Fruit fly (Drosophila melanogaster) whole organism, embryonic: Measurements from ENCODE around the gene APC4.
A peak's percentile ranks its signal among the peaks of the same experiment; 100 is the strongest.

Source experiments
- Abd-B ChIP-seq: fragments of 200-800 bp; sonication (Bioruptor generic); optimal IDR thresholded peaks from 2 replicates; lab custom pipeline; 2018; ENCODE audit warnings: missing biosample characterization, mild to moderate bottlenecking, missing genetic modification characterization, moderate library complexity
- B-H2 ChIP-seq: fragments of 200-800 bp; sonication (Bioruptor generic); optimal IDR thresholded peaks from 2 replicates; lab custom pipeline; 2018; ENCODE audit warnings: missing biosample characterization, mild to moderate bottlenecking, missing genetic modification characterization
- Bteb2 ChIP-seq: fragments of 200-800 bp; sonication (Bioruptor generic); optimal IDR thresholded peaks from 2 replicates; lab custom pipeline; 2016; ENCODE audit warnings: missing biosample characterization, missing genetic modification characterization
- CG10321 ChIP-seq: fragments of 200-800 bp; sonication (Bioruptor generic); IDR thresholded peaks from 2 replicates; pipeline ENCODE4 v1.3.6; 2022; ENCODE audit warnings: missing biosample characterization, missing genetic modification characterization
- CG10431 ChIP-seq: fragments of 200-800 bp; sonication (Bioruptor generic); optimal IDR thresholded peaks from 3 replicates; lab custom pipeline; 2018; ENCODE audit warnings: missing biosample characterization, mild to moderate bottlenecking, missing genetic modification characterization
- CG12071 ChIP-seq: fragments of 200-800 bp; sonication (Bioruptor generic); optimal IDR thresholded peaks from 3 replicates; lab custom pipeline; 2018; ENCODE audit warnings: missing biosample characterization, mild to moderate bottlenecking, missing genetic modification characterization
- CG12299 ChIP-seq: fragments of 200-800 bp; sonication (Bioruptor generic); optimal IDR thresholded peaks from 2 replicates; lab custom pipeline; 2018; ENCODE audit warnings: missing biosample characterization, mild to moderate bottlenecking, missing genetic modification characterization
- CG13123 ChIP-seq: fragments of 200-800 bp; sonication (Bioruptor generic); optimal IDR thresholded peaks from 2 replicates; lab custom pipeline; 2016; ENCODE audit warnings: missing biosample characterization, missing genetic modification characterization
- CG13624 ChIP-seq: fragments of 200-800 bp; sonication (Bioruptor generic); optimal IDR thresholded peaks from 2 replicates; lab custom pipeline; 2016; ENCODE audit warnings: missing biosample characterization, missing genetic modification characterization
- CG13775 ChIP-seq: fragments of 200-800 bp; sonication (Bioruptor generic); optimal IDR thresholded peaks from 3 replicates; lab custom pipeline; 2017; ENCODE audit warnings: missing biosample characterization, mild to moderate bottlenecking, missing genetic modification characterization
- CG18262 ChIP-seq: fragments of 200-800 bp; optimal IDR thresholded peaks from 3 replicates; lab custom pipeline; 2019; ENCODE audit warnings: missing biosample characterization, mild to moderate bottlenecking, missing genetic modification characterization, moderate library complexity
- CG2202 ChIP-seq: fragments of 200-800 bp; sonication (Bioruptor generic); optimal IDR thresholded peaks from 2 replicates; lab custom pipeline; 2018; ENCODE audit warnings: missing biosample characterization, mild to moderate bottlenecking, missing genetic modification characterization
- CG30431 ChIP-seq: fragments of 200-800 bp; sonication (Bioruptor generic); optimal IDR thresholded peaks from 2 replicates; lab custom pipeline; 2017; ENCODE audit warnings: missing biosample characterization, missing genetic modification characterization
- CG34376 ChIP-seq: fragments of 200-800 bp; sonication (Bioruptor generic); optimal IDR thresholded peaks from 2 replicates; lab custom pipeline; 2018; ENCODE audit warnings: missing biosample characterization, mild to moderate bottlenecking, missing genetic modification characterization
- CG34422 ChIP-seq: fragments of 200-800 bp; sonication (Bioruptor generic); IDR thresholded peaks from 3 replicates; pipeline ENCODE4 v1.3.6; 2022; ENCODE audit warnings: missing biosample characterization, missing genetic modification characterization
- CG5953 ChIP-seq: fragments of 200-800 bp; sonication (Bioruptor generic); IDR thresholded peaks from 2 replicates; pipeline ENCODE4 v1.3.6; 2022; ENCODE audit warnings: missing biosample characterization, missing genetic modification characterization
- CG6254 ChIP-seq: fragments of 200-800 bp; sonication (Bioruptor generic); optimal IDR thresholded peaks from 3 replicates; lab custom pipeline; 2017; ENCODE audit warnings: mild to moderate bottlenecking, missing biosample characterization, missing genetic modification reagents, missing genetic modification characterization
- CG7963 ChIP-seq: fragments of 200-800 bp; sonication (Bioruptor generic); IDR thresholded peaks from 3 replicates; pipeline ENCODE4 v1.3.6; 2022; ENCODE audit warnings: missing biosample characterization, missing genetic modification characterization; ENCODE audit not compliant: partially characterized antibody
- CG7987 ChIP-seq: fragments of 200-800 bp; sonication (Bioruptor generic); optimal IDR thresholded peaks from 2 replicates; lab custom pipeline; 2018; ENCODE audit warnings: missing biosample characterization, mild to moderate bottlenecking, missing genetic modification characterization, moderate library complexity
- CG8388 ChIP-seq: fragments of 200-800 bp; sonication (Bioruptor generic); optimal IDR thresholded peaks from 2 replicates; lab custom pipeline; 2019; ENCODE audit warnings: missing biosample characterization, mild to moderate bottlenecking, missing genetic modification characterization, moderate library complexity
- CG9609 ChIP-seq: fragments of 200-800 bp; sonication (Bioruptor generic); optimal IDR thresholded peaks from 3 replicates; lab custom pipeline; 2016; ENCODE audit warnings: missing biosample characterization, missing genetic modification characterization
- CG9817 ChIP-seq: fragments of 200-800 bp; sonication (Bioruptor generic); optimal IDR thresholded peaks from 2 replicates; lab custom pipeline; 2018; ENCODE audit warnings: missing biosample characterization, mild to moderate bottlenecking, missing genetic modification characterization, moderate library complexity
- CG9932 ChIP-seq: fragments of 200-800 bp; sonication (Bioruptor generic); IDR thresholded peaks from 2 replicates; pipeline ENCODE4 v1.3.6; 2022; ENCODE audit warnings: missing biosample characterization, missing genetic modification characterization
- D19B ChIP-seq: fragments of 200-800 bp; sonication (Bioruptor generic); optimal IDR thresholded peaks from 2 replicates; lab custom pipeline; 2017; ENCODE audit warnings: missing biosample characterization, mild to moderate bottlenecking, missing genetic modification characterization
- Hr51 ChIP-seq, 2 experiments: fragments of 200-800 bp; sonication (Bioruptor generic); optimal IDR thresholded peaks; 2 replicates in 1 of 2; 3 replicates in 1 of 2; lab custom pipeline; 2016 to 2018; ENCODE audit warnings: missing biosample characterization in 2 of 2, missing genetic modification characterization in 2 of 2, mild to moderate bottlenecking in 1 of 2, moderate library complexity in 1 of 2
- MBD-R2 ChIP-seq: fragments of 200-800 bp; sonication (Bioruptor generic); IDR thresholded peaks from 2 replicates; pipeline ENCODE4 v1.3.6; 2022; ENCODE audit warnings: missing biosample characterization, missing genetic modification characterization
- Oaz ChIP-seq: fragments of 200-800 bp; sonication (Bioruptor generic); IDR thresholded peaks from 2 replicates; pipeline ENCODE4 v1.3.6; 2022; ENCODE audit warnings: missing biosample characterization, missing genetic modification characterization
- Scr ChIP-seq: fragments of 200-800 bp; sonication (Bioruptor generic); IDR thresholded peaks from 2 replicates; pipeline ENCODE4 v1.3.6; 2022; ENCODE audit warnings: missing biosample characterization, missing genetic modification characterization; ENCODE audit not compliant: partially characterized antibody
- Sry-β ChIP-seq: fragments of 200-800 bp; sonication (Bioruptor generic); optimal IDR thresholded peaks from 2 replicates; lab custom pipeline; 2018; ENCODE audit warnings: missing biosample characterization, mild to moderate bottlenecking, missing genetic modification characterization, moderate library complexity
- TFAM ChIP-seq: fragments of 200-800 bp; sonication (Bioruptor generic); optimal IDR thresholded peaks from 2 replicates; lab custom pipeline; 2017; ENCODE audit warnings: missing biosample characterization, missing genetic modification characterization, inconsistent platforms
- Vsx1 ChIP-seq: fragments of 200-800 bp; sonication (Bioruptor generic); optimal IDR thresholded peaks from 2 replicates; lab custom pipeline; 2017; ENCODE audit warnings: missing biosample characterization, mild to moderate bottlenecking, missing genetic modification characterization, missing genetic modification reagents
- ab ChIP-seq: fragments of 200-800 bp; sonication (Bioruptor generic); optimal IDR thresholded peaks from 2 replicates; lab custom pipeline; 2016; ENCODE audit warnings: missing biosample characterization, missing genetic modification characterization
- bcd ChIP-seq: fragments of 200-800 bp; sonication (Bioruptor generic); optimal IDR thresholded peaks from 2 replicates; lab custom pipeline; 2017; ENCODE audit warnings: missing biosample characterization, mild to moderate bottlenecking, missing genetic modification characterization
- bsh ChIP-seq, 2 experiments: fragments of 200-800 bp; sonication (Bioruptor generic); optimal IDR thresholded peaks; 2 replicates each; lab custom pipeline; 2017 to 2018; ENCODE audit warnings: mild to moderate bottlenecking in 2 of 2, missing biosample characterization in 2 of 2, missing genetic modification characterization in 2 of 2, moderate library complexity in 1 of 2
- cg ChIP-seq: fragments of 200-800 bp; sonication (Bioruptor generic); optimal IDR thresholded peaks from 3 replicates; lab custom pipeline; 2019; ENCODE audit warnings: missing biosample characterization, mild to moderate bottlenecking, missing genetic modification characterization, moderate library complexity
- da ChIP-seq: fragments of 200-800 bp; sonication (Bioruptor generic); optimal IDR thresholded peaks from 2 replicates; lab custom pipeline; 2016; ENCODE audit warnings: missing biosample characterization, missing genetic modification characterization
- dpn ChIP-seq, 2 experiments: fragments of 200-800 bp; sonication (Bioruptor generic); optimal IDR thresholded peaks; 3 replicates each; lab custom pipeline; 2016; ENCODE audit warnings: missing biosample characterization in 2 of 2, missing genetic modification characterization in 2 of 2
- eyg ChIP-seq: fragments of 200-800 bp; sonication (Bioruptor generic); optimal IDR thresholded peaks from 3 replicates; lab custom pipeline; 2016; ENCODE audit warnings: missing biosample characterization, missing genetic modification characterization
- ftz-f1 ChIP-seq: fragments of 200-800 bp; sonication (Bioruptor generic); optimal IDR thresholded peaks from 2 replicates; lab custom pipeline; 2016; ENCODE audit warnings: missing biosample characterization, missing genetic modification characterization
- fu2 ChIP-seq: fragments of 200-800 bp; sonication (Bioruptor generic); optimal IDR thresholded peaks from 2 replicates; lab custom pipeline; 2016; ENCODE audit warnings: missing biosample characterization, missing genetic modification characterization
- hth ChIP-seq: fragments of >200 bp; optimal IDR thresholded peaks from 2 replicates; lab custom pipeline; 2017; ENCODE audit warnings: inconsistent platforms
- lmd ChIP-seq: fragments of 200-800 bp; sonication (Bioruptor generic); IDR thresholded peaks from 2 replicates; pipeline ENCODE4 v1.3.6; 2022; ENCODE audit warnings: missing biosample characterization, missing genetic modification characterization
- pho ChIP-seq: fragments of 200-800 bp; sonication (Bioruptor generic); optimal IDR thresholded peaks from 2 replicates; lab custom pipeline; 2016; ENCODE audit warnings: missing biosample characterization, missing genetic modification characterization
- sens-2 ChIP-seq: fragments of 200-800 bp; sonication (Bioruptor generic); IDR thresholded peaks from 2 replicates; pipeline ENCODE4 v1.3.6; 2022; ENCODE audit warnings: missing biosample characterization, missing genetic modification characterization
- slbo ChIP-seq: fragments of 200-800 bp; sonication (Bioruptor generic); IDR thresholded peaks from 2 replicates; pipeline ENCODE4 v1.3.6; 2022; ENCODE audit warnings: missing biosample characterization, missing genetic modification characterization
- ssp ChIP-seq: fragments of 200-800 bp; sonication (Bioruptor generic); IDR thresholded peaks from 2 replicates; pipeline ENCODE4 v1.3.6; 2022; ENCODE audit warnings: missing biosample characterization, missing genetic modification characterization
- stwl ChIP-seq: fragments of 200-800 bp; sonication (Bioruptor generic); optimal IDR thresholded peaks from 3 replicates; lab custom pipeline; 2018; ENCODE audit warnings: missing biosample characterization, mild to moderate bottlenecking, missing genetic modification characterization, moderate library complexity
- tap ChIP-seq: fragments of 200-800 bp; optimal IDR thresholded peaks from 3 replicates; lab custom pipeline; 2019; ENCODE audit warnings: missing biosample characterization, mild to moderate bottlenecking, missing genetic modification characterization, moderate library complexity
- vnd ChIP-seq: fragments of 200-800 bp; sonication (Bioruptor generic); IDR thresholded peaks from 3 replicates; pipeline ENCODE4 v1.3.6; 2022; ENCODE audit warnings: missing biosample characterization, missing genetic modification characterization; ENCODE audit not compliant: partially characterized antibody
- wek ChIP-seq: fragments of 200-800 bp; sonication (Bioruptor generic); optimal IDR thresholded peaks from 3 replicates; lab custom pipeline; 2018; ENCODE audit warnings: missing biosample characterization, mild to moderate bottlenecking, missing genetic modification characterization, moderate library complexity

Gene APC4

DNA sequence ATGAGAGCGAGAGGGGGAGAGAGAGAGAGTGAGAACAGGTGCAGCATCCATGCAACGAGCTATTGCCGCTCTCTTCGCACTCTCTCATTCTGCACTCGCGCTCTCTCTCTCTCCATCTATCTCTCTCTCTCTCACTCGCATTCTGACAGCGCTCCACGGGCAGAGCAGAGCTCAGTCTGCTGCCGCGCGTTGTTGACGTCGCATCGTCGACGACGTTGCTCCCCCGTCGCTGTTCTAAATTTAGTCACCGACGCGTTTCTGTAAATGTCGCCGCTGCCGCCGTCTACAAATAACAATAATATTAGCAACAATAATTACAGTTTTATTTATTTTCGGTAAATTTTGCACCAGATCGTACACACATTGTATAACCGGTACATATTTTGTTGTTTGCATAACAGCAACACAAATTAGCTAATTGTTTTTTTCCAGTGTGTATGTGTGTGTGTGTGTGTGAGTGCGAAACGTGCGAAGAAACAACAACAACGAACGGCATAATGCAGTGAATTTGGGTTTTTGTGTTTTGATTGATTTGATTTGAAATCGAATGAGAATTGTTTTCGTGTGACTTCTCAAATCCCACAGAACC lies 40.2 kb upstream of the APC4 start (continued):
- TF ChIP-seq CG9609 (GFP tag; lab: Kevin White, UChicago) (no peak), MBD-R2 (GFP tag; lab: Robert Waterston, UW) (0 out of 2 replicates have a peak, but pooled peaks have one; percentile 7), CG10321 (peak; percentile 65; the same call in 1 of the 2 replicates), CG34422 (GFP tag; lab: Robert Waterston, UW) (no peak), D19B (GFP tag; lab: Kevin White, UChicago) (no peak), ab (GFP tag; lab: Kevin White, UChicago) (no peak), Oaz (no peak), B-H2 (no peak), ftz-f1 (GFP tag; lab: Kevin White, UChicago) (no peak), CG10431 (GFP tag; lab: Kevin White, UChicago) (no peak), Abd-B (GFP tag; lab: Kevin White, UChicago) (no peak), CG13624 (no peak), da (GFP tag; lab: Kevin White, UChicago) (no peak), CG13775 (GFP tag; lab: Kevin White, UChicago) (no peak), vnd (GFP tag; lab: Robert Waterston, UW) (0 out of 3 replicates have a peak, but pooled peaks have one; percentile 13), CG12071 (GFP tag; lab: Kevin White, UChicago) (no peak), Hr51 (GFP tag; optimal IDR thresholded peaks at IDR 0.05; lab: Kevin White, UChicago) (peak; percentile 9 to 17), Vsx1 (GFP tag; lab: Kevin White, UChicago) (no peak), CG9817 (no peak), ssp (GFP tag; lab: Robert Waterston, UW) (no peak), Bteb2 (GFP tag; lab: Kevin White, UChicago) (no peak), TFAM (no peak), tap (no peak), wek (GFP tag; lab: Kevin White, UChicago) (no peak), slbo (GFP tag; lab: Robert Waterston, UW) (peak; percentile 32; the same call in 1 of the 2 replicates), CG5953 (GFP tag; lab: Robert Waterston, UW) (no peak), eyg (GFP tag; lab: Kevin White, UChicago) (no peak), Scr (peak; percentile 40; the same call in 1 of the 2 replicates), cg (GFP tag; lab: Kevin White, UChicago) (peak; percentile 61), lmd (peak; percentile 26; the same call in 1 of the 2 replicates), sens-2 (GFP tag; lab: Robert Waterston, UW) (no peak), dpn (GFP tag; optimal IDR thresholded peaks at IDR 0.05; lab: Kevin White, UChicago) (no peak), CG6254 (GFP tag; lab: Kevin White, UChicago) (peak; percentile 27), Sry-β (GFP tag; lab: Kevin White, UChicago) (no peak), CG34376 (GFP tag; lab: Kevin White, UChicago) (peak; percentile 5), CG30431 (no peak), stwl (tag; lab: Kevin White, UChicago) (no peak), CG13123 (GFP tag; lab: Kevin White, UChicago) (no peak), pho (GFP tag; lab: Kevin White, UChicago) (no peak), hth (no peak), CG18262 (tag; lab: Kevin White, UChicago) (peak; percentile 23), CG2202 (tag; lab: Kevin White, UChicago) (no peak), CG8388 (peak; percentile 26), CG7963 (GFP tag; lab: Robert Waterston, UW) (no peak), CG9932 (GFP tag; lab: Robert Waterston, UW) (peak; percentile 20; the same call in 1 of the 2 replicates), fu2 (GFP tag; lab: Kevin White, UChicago) (no peak), CG7987 (GFP tag; lab: Kevin White, UChicago) (no peak), bsh (GFP tag; optimal IDR thresholded peaks at IDR 0.05; lab: Kevin White, UChicago) (peak in 1 of 2 experiments; percentile 54), bcd (GFP tag; lab: Kevin White, UChicago) (no peak), CG12299 (tag; lab: Kevin White, UChicago) (no peak)
